Fruit fly (Drosophila melanogaster): Measurements from ENCODE around the gene Hira.

Gene Hira

DNA sequence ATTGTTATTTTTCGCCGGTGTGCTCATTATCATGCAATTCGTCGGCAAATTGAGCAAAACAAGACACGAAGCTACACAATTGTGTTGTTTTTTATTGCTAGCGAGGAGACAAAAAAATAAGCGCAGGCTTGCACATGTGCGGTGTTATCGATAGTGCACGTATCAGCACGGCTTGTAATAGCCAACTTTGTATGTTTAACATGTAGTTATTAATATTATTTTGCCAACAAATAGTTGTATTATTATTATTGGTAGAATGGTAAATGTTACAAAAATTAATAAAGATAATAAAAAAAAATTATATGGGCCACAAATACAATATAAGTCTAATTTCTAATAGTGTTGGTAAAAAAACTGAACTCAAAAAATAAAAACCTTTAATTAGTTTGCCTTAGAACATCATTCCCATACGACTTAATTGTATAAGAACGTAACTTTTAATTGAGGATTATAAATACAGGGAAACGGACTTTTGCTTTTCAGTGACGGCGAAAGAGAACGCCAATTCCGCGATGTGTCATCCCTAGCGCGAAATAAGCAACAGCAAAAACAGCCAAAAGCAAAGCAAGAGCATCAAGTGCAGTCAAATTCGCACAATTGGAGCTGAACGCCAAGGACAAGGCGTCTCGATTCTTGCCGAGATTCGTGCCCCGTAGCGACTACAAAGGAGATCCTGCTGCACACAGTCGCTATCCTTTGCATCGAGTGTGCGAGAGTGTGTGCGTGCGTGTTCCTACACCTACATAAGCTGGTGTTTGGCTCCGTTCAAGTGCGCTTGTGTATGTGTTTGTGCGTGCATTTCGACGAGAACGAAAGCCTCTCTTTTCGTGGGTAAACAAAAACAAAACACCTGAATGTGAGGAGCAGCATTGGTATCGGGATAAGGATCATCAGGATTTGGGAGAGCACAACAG lies 6.6 kb downstream of the Hira start, which contains the start of the genes NELF-B and CG12155:
NELF-B (minus strand) TSS at position 111 of the 914 bp plus-strand sequence.
CG12155 (plus strand) TSS at position 505 of the 914 bp plus-strand sequence.
- TF ChIP-seq CG15479 (GFP tag; optimal IDR thresholded peaks at IDR 0.05) (no peak), CG6683 (GFP tag; optimal IDR thresholded peaks at IDR 0.05) (no peak), hth (optimal IDR thresholded peaks at IDR 0.05) (no peak), CG18764 (GFP tag; optimal IDR thresholded peaks at IDR 0.05) (peak; percentile 31), maf-S (GFP tag; optimal IDR thresholded peaks at IDR 0.05) (no peak), CG10543 (GFP tag; optimal IDR thresholded peaks at IDR 0.05) (peak; percentile 63), H15 (GFP tag; IDR thresholded peaks at IDR 0.05) (no peak), fd96Cb (tag; optimal IDR thresholded peaks at IDR 0.05) (peak; percentile 19), Vsx1 (GFP tag; optimal IDR thresholded peaks at IDR 0.05) (no peak), CG17186 (GFP tag; optimal IDR thresholded peaks at IDR 0.05) (peak; percentile 43), Doc3 (GFP tag; IDR thresholded peaks at IDR 0.05; ENCODE audit: partially characterized antibody) (no peak), CG34422 (GFP tag; IDR thresholded peaks at IDR 0.05) (no peak; the same call in 2 of the 3 replicates), C15 (GFP tag; IDR thresholded peaks at IDR 0.05) (no peak), E2f1 (GFP tag; IDR thresholded peaks at IDR 0.05) (0 out of 2 replicates have a peak, but pooled peaks have one; percentile 0), gcm (GFP tag; optimal IDR thresholded peaks at IDR 0.05) (no peak), scrt (GFP tag; optimal IDR thresholded peaks at IDR 0.05) (no peak), CG7745 (tag; optimal IDR thresholded peaks at IDR 0.05) (no peak), CG7987 (GFP tag; optimal IDR thresholded peaks at IDR 0.05) (no peak), CG10147 (GFP tag; optimal IDR thresholded peaks at IDR 0.05) (peak; percentile 19), nom (GFP tag; optimal IDR thresholded peaks at IDR 0.05) (no peak), CG12769 (tag; optimal IDR thresholded peaks at IDR 0.05) (no peak), CG17385 (GFP tag; optimal IDR thresholded peaks at IDR 0.05) (no peak), CG12104 (GFP tag; optimal IDR thresholded peaks at IDR 0.05) (peak; percentile 77), B-H2 (GFP tag; optimal IDR thresholded peaks at IDR 0.05) (no peak), Mad (GFP tag; optimal IDR thresholded peaks at IDR 0.05) (no peak), ttk (GFP tag; IDR thresholded peaks at IDR 0.05) (no peak), wdn (GFP tag; IDR thresholded peaks at IDR 0.05) (no peak), crp (GFP tag; optimal IDR thresholded peaks at IDR 0.05) (no peak), Kr (GFP tag; optimal IDR thresholded peaks at IDR 0.05) (no peak), Med (GFP tag) (peak; percentile 62), CG12391 (tag; optimal IDR thresholded peaks at IDR 0.05) (peak; percentile 59), CG10209 (GFP tag; optimal IDR thresholded peaks at IDR 0.05) (no peak), Hr39 (optimal IDR thresholded peaks at IDR 0.05) (no peak), br (optimal IDR thresholded peaks at IDR 0.05) (no peak), CG33557 (GFP tag; optimal IDR thresholded peaks at IDR 0.05) (peak; percentile 30), CG15073 (GFP tag; optimal IDR thresholded peaks at IDR 0.05) (no peak), Taf1 (GFP tag; IDR thresholded peaks at IDR 0.05) (no peak), pho (GFP tag; optimal IDR thresholded peaks at IDR 0.05) (peak; percentile 46), CG42726 (GFP tag; IDR thresholded peaks at IDR 0.05; ENCODE audit: partially characterized antibody) (0 out of 2 replicates have a peak, but pooled peaks have one; percentile 45), Dip2 (GFP tag; IDR thresholded peaks at IDR 0.05) (no peak), CG1602 (GFP tag; optimal IDR thresholded peaks at IDR 0.05) (peak; percentile 51), NC2β (GFP tag; optimal IDR thresholded peaks at IDR 0.05) (no peak), CG2712 (tag; optimal IDR thresholded peaks at IDR 0.05) (peak; percentile 67), CG34376 (GFP tag; optimal IDR thresholded peaks at IDR 0.05) (no peak), CG7928 (GFP tag; optimal IDR thresholded peaks at IDR 0.05) (no peak), CG2120 (GFP tag; optimal IDR thresholded peaks at IDR 0.05) (peak; percentile 49), CG9876 (GFP tag; optimal IDR thresholded peaks at IDR 0.05) (no peak), esg (GFP tag; conservative IDR thresholded peaks at IDR 0.05) (no peak), phol (tag; optimal IDR thresholded peaks at IDR 0.05) (peak; percentile 65)
